Fruit fly (Drosophila melanogaster): ENCODE measurements around the gene CG14218.
A peak's percentile ranks its signal among the peaks of the same experiment; 100 is the strongest.

CG14218 gene

DNA sequence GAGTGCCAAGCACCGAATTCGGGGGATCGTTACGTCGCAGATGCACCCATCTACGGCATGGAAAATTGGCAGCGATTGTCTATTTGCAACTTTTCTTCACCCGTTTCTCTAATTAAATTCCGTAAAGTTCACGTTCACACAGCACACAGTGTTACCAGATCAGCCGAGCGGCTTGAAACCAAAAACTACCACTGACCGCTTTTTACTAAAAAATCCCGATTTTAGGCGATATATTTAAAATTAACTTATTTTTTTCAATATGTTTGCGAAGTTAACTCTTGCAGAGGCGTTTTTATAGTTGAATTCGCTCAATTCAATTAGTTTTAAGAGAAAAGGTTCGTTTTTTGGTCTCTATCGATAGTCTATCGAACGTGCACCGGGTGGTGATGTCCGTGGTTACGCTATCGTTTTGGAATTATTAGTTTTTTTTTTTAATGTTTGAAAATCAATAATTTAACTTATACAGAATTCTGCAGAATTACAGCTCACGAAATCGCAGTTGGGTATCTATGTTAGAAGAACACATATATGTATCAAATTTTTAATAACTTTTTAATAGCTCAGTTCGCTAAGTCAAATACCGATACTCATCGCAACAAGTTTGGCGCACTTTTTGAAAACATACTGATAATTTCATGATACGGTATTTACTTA lies 2.0 kb downstream of the CG14218 start, which contains the start of gene Tao (continued):
- no peak for TF ChIP-seq Rfx (GFP tag; IDR thresholded peaks at IDR 0.05)
- no peak for TF ChIP-seq dm (GFP tag; optimal IDR thresholded peaks at IDR 0.05)
- no peak for TF ChIP-seq Chrac-16 (GFP tag; optimal IDR thresholded peaks at IDR 0.05)
- no peak for TF ChIP-seq ac (GFP tag; optimal IDR thresholded peaks at IDR 0.05)
- no peak for TF ChIP-seq corto (GFP tag; optimal IDR thresholded peaks at IDR 0.05)
- TF ChIP-seq CG6683 (GFP tag; optimal IDR thresholded peaks at IDR 0.05), result no peak
- no peak for TF ChIP-seq Stat92E (GFP tag; optimal IDR thresholded peaks at IDR 0.05)
- TF ChIP-seq PHDP (tag; optimal IDR thresholded peaks at IDR 0.05), result no peak
- no peak for TF ChIP-seq peb (GFP tag; IDR thresholded peaks at IDR 0.05)
- no peak for TF ChIP-seq Camta (GFP tag; optimal IDR thresholded peaks at IDR 0.05)
- TF ChIP-seq Six4 (GFP tag; optimal IDR thresholded peaks at IDR 0.05), result no peak
- TF ChIP-seq CG18764 (GFP tag; optimal IDR thresholded peaks at IDR 0.05), result no peak
- TF ChIP-seq tna (GFP tag; IDR thresholded peaks at IDR 0.05; ENCODE audit: partially characterized antibody), result peak; percentile 52; the same call in 1 of the 2 replicates
- TF ChIP-seq CG11560 (tag; IDR thresholded peaks at IDR 0.05), result no peak
- no peak for TF ChIP-seq oc (tag; optimal IDR thresholded peaks at IDR 0.05)
- peak; percentile 37 for TF ChIP-seq CG15514 (GFP tag; optimal IDR thresholded peaks at IDR 0.05)
- TF ChIP-seq btn (GFP tag; optimal IDR thresholded peaks at IDR 0.05), result no peak
- TF ChIP-seq Tbp (GFP tag; optimal IDR thresholded peaks at IDR 0.05), result no peak
- no peak for TF ChIP-seq ara (GFP tag; IDR thresholded peaks at IDR 0.05)
- peak; percentile 53; the same call in 1 of the 3 replicates for TF ChIP-seq Opbp (GFP tag; IDR thresholded peaks at IDR 0.05; ENCODE audit: partially characterized antibody)
- peak; percentile 3 for TF ChIP-seq CG15601 (tag; optimal IDR thresholded peaks at IDR 0.05)
- TF ChIP-seq CG9727 (GFP tag; optimal IDR thresholded peaks at IDR 0.05), result no peak
- peak; percentile 72 for TF ChIP-seq Dp (GFP tag; optimal IDR thresholded peaks at IDR 0.05)
- no peak for TF ChIP-seq az2 (GFP tag; optimal IDR thresholded peaks at IDR 0.05)
- no peak for TF ChIP-seq Trl (optimal IDR thresholded peaks at IDR 0.05)
- no peak for TF ChIP-seq Trl (GFP tag; optimal IDR thresholded peaks at IDR 0.05)
- TF ChIP-seq bbx (GFP tag; IDR thresholded peaks at IDR 0.05; ENCODE audit: partially characterized antibody), result peak; percentile 69
- no peak for TF ChIP-seq Dad (GFP tag; optimal IDR thresholded peaks at IDR 0.05)
- TF ChIP-seq twi (tag; optimal IDR thresholded peaks at IDR 0.05), result no peak
- TF ChIP-seq CG12219 (GFP tag; optimal IDR thresholded peaks at IDR 0.05), result no peak
- TF ChIP-seq Nf-YC (tag; optimal IDR thresholded peaks at IDR 0.05), result no peak
- TF ChIP-seq her (GFP tag; optimal IDR thresholded peaks at IDR 0.05), result no peak
- TF ChIP-seq CG7357 (GFP tag; IDR thresholded peaks at IDR 0.05), result no peak
- no peak for TF ChIP-seq eyg (GFP tag; optimal IDR thresholded peaks at IDR 0.05)
- no peak for TF ChIP-seq Mad (GFP tag; optimal IDR thresholded peaks at IDR 0.05)
- no peak for TF ChIP-seq esg (GFP tag; conservative IDR thresholded peaks at IDR 0.05)
- TF ChIP-seq sqz (GFP tag; optimal IDR thresholded peaks at IDR 0.05), result no peak
- no peak for TF ChIP-seq vfl (GFP tag; optimal IDR thresholded peaks at IDR 0.05)
- no peak for TF ChIP-seq Gsc (GFP tag; IDR thresholded peaks at IDR 0.05)
- no peak for TF ChIP-seq CG15073 (GFP tag; optimal IDR thresholded peaks at IDR 0.05)
- TF ChIP-seq Hmr (GFP tag; optimal IDR thresholded peaks at IDR 0.05), result no peak
- TF ChIP-seq tx (GFP tag; optimal IDR thresholded peaks at IDR 0.05), result no peak
- no peak for TF ChIP-seq CG12104 (GFP tag; optimal IDR thresholded peaks at IDR 0.05)
- no peak for TF ChIP-seq crol (GFP tag; IDR thresholded peaks at IDR 0.05)
- peak; percentile 68 for TF ChIP-seq CG2129 (GFP tag; IDR thresholded peaks at IDR 0.05; ENCODE audit: partially characterized antibody)
- no peak for TF ChIP-seq pros (GFP tag; optimal IDR thresholded peaks at IDR 0.05)
- peak; percentile 89 for TF ChIP-seq CG16813 (GFP tag; IDR thresholded peaks at IDR 0.05; ENCODE audit: partially characterized antibody)
- peak; percentile 83 for TF ChIP-seq HLH4C (GFP tag; IDR thresholded peaks at IDR 0.05; ENCODE audit: partially characterized antibody)
- no peak for TF ChIP-seq Ssrp (tag; optimal IDR thresholded peaks at IDR 0.05)
- TF ChIP-seq klu (GFP tag; IDR thresholded peaks at IDR 0.05), result no peak

All from whole organism, embryonic.